Fruit fly (Drosophila melanogaster) whole organism, embryonic: Measurements from ENCODE around the gene CG14965.

Experiments
- Ada2b ChIP-seq: fragments of 200-800 bp; sonication (Bioruptor generic); IDR thresholded peaks from 2 replicates; pipeline ENCODE4 v1.3.6; 2022; ENCODE audit warnings: missing biosample characterization, missing genetic modification characterization
- CG10431 ChIP-seq: fragments of 200-800 bp; sonication (Bioruptor generic); optimal IDR thresholded peaks from 3 replicates; lab custom pipeline; 2018; ENCODE audit warnings: missing biosample characterization, mild to moderate bottlenecking, missing genetic modification characterization
- CG14710 ChIP-seq: fragments of 200-800 bp; sonication (Bioruptor generic); optimal IDR thresholded peaks from 3 replicates; lab custom pipeline; 2019; ENCODE audit warnings: missing biosample characterization, mild to moderate bottlenecking, missing genetic modification characterization, moderate library complexity
- CG14860 ChIP-seq: fragments of 200-800 bp; sonication (Bioruptor generic); IDR thresholded peaks from 3 replicates; pipeline ENCODE4 v1.3.6; 2022; ENCODE audit warnings: missing biosample characterization, missing genetic modification characterization; ENCODE audit not compliant: partially characterized antibody
- CG16779 ChIP-seq: fragments of 200-800 bp; sonication (Bioruptor generic); IDR thresholded peaks from 2 replicates; pipeline ENCODE4 v1.3.6; 2022; ENCODE audit warnings: missing biosample characterization, missing genetic modification characterization
- CG17385 ChIP-seq: fragments of 200-800 bp; sonication (Bioruptor generic); optimal IDR thresholded peaks from 3 replicates; lab custom pipeline; 2018; ENCODE audit warnings: missing biosample characterization, mild to moderate bottlenecking, missing genetic modification characterization
- CG17829 ChIP-seq: fragments of 200-800 bp; optimal IDR thresholded peaks from 2 replicates; lab custom pipeline; 2019; ENCODE audit warnings: missing biosample characterization, mild to moderate bottlenecking, missing genetic modification characterization, moderate library complexity
- CG18764 ChIP-seq: fragments of 200-800 bp; sonication (Bioruptor generic); optimal IDR thresholded peaks from 3 replicates; lab custom pipeline; 2016; ENCODE audit warnings: missing biosample characterization, missing genetic modification characterization
- CG2202 ChIP-seq: fragments of 200-800 bp; sonication (Bioruptor generic); optimal IDR thresholded peaks from 2 replicates; lab custom pipeline; 2018; ENCODE audit warnings: missing biosample characterization, mild to moderate bottlenecking, missing genetic modification characterization
- CG30020 ChIP-seq: fragments of 200-800 bp; optimal IDR thresholded peaks from 2 replicates; lab custom pipeline; 2019; ENCODE audit warnings: missing biosample characterization, mild to moderate bottlenecking, missing genetic modification characterization, moderate library complexity
- CG3281 ChIP-seq: fragments of 200-800 bp; sonication (Bioruptor generic); optimal IDR thresholded peaks from 3 replicates; lab custom pipeline; 2017; ENCODE audit warnings: missing biosample characterization, mild to moderate bottlenecking, missing genetic modification characterization
- CG3407 ChIP-seq: fragments of 200-800 bp; sonication (Bioruptor generic); optimal IDR thresholded peaks from 2 replicates; lab custom pipeline; 2018; ENCODE audit warnings: missing biosample characterization, mild to moderate bottlenecking, missing genetic modification characterization
- CG4854 ChIP-seq: fragments of 200-800 bp; sonication (Bioruptor generic); optimal IDR thresholded peaks from 2 replicates; lab custom pipeline; 2016; ENCODE audit warnings: missing biosample characterization, missing genetic modification characterization, inconsistent platforms
- CG6254 ChIP-seq: fragments of 200-800 bp; sonication (Bioruptor generic); optimal IDR thresholded peaks from 3 replicates; lab custom pipeline; 2017; ENCODE audit warnings: mild to moderate bottlenecking, missing biosample characterization, missing genetic modification reagents, missing genetic modification characterization
- CG6813 ChIP-seq: fragments of 200-800 bp; sonication (Bioruptor generic); optimal IDR thresholded peaks from 2 replicates; lab custom pipeline; 2017; ENCODE audit warnings: missing biosample characterization, missing genetic modification characterization, mild to moderate bottlenecking, moderate library complexity, missing genetic modification reagents
- CG8290 ChIP-seq, 3 experiments: fragments of 200-800 bp; sonication (Bioruptor generic); optimal IDR thresholded peaks; 2 replicates each; lab custom pipeline; 2016 to 2019; ENCODE audit warnings: missing biosample characterization in 3 of 3, missing genetic modification characterization in 3 of 3, mild to moderate bottlenecking in 2 of 3, moderate library complexity in 1 of 3
- CG8944 ChIP-seq: fragments of 200-800 bp; sonication (Bioruptor generic); optimal IDR thresholded peaks from 3 replicates; lab custom pipeline; 2016; ENCODE audit warnings: missing biosample characterization, missing genetic modification characterization
- Eip74EF ChIP-seq, 2 experiments: fragments of 200-800 bp in 1 of 2; fragments of >200 bp in 1 of 2; sonication (Bioruptor generic) in 1 of 2; optimal IDR thresholded peaks; 2 replicates each; lab custom pipeline; 2017 to 2019; ENCODE audit warnings: missing biosample characterization in 2 of 2, missing genetic modification characterization in 2 of 2, mild to moderate bottlenecking in 1 of 2, moderate library complexity in 1 of 2
- Hey ChIP-seq: fragments of 200-800 bp; sonication (Bioruptor generic); optimal IDR thresholded peaks from 3 replicates; lab custom pipeline; 2018; ENCODE audit warnings: missing biosample characterization, mild to moderate bottlenecking, missing genetic modification characterization
- Hmx ChIP-seq: fragments of 200-800 bp; sonication (Bioruptor generic); optimal IDR thresholded peaks from 2 replicates; lab custom pipeline; 2016; ENCODE audit warnings: missing biosample characterization, missing genetic modification characterization
- Hr78 ChIP-seq, 2 experiments: fragments of 200-800 bp in 1 of 2; fragments of >200 bp in 1 of 2; sonication (Bioruptor generic) in 1 of 2; optimal IDR thresholded peaks; 2 replicates each; lab custom pipeline; 2017 to 2019; ENCODE audit warnings: missing biosample characterization in 2 of 2, missing genetic modification characterization in 2 of 2, mild to moderate bottlenecking in 1 of 2, moderate library complexity in 1 of 2
- Lhr ChIP-seq: fragments of 200-800 bp; sonication (Bioruptor generic); optimal IDR thresholded peaks from 3 replicates; lab custom pipeline; 2017; ENCODE audit warnings: mild to moderate bottlenecking, missing biosample characterization, missing genetic modification reagents, missing genetic modification characterization
- Lim3 ChIP-seq: fragments of 200-800 bp; sonication (Bioruptor generic); IDR thresholded peaks from 2 replicates; pipeline ENCODE4 v1.3.6; 2022; ENCODE audit warnings: missing biosample characterization, missing genetic modification characterization
- Myb ChIP-seq: fragments of 200-800 bp; sonication (Bioruptor generic); optimal IDR thresholded peaks from 2 replicates; lab custom pipeline; 2016; ENCODE audit warnings: missing biosample characterization, missing genetic modification characterization
- Oaz ChIP-seq: fragments of 200-800 bp; sonication (Bioruptor generic); IDR thresholded peaks from 2 replicates; pipeline ENCODE4 v1.3.6; 2022; ENCODE audit warnings: missing biosample characterization, missing genetic modification characterization
- Opbp ChIP-seq: fragments of 200-800 bp; sonication (Bioruptor generic); IDR thresholded peaks from 3 replicates; pipeline ENCODE4 v1.3.6; 2022; ENCODE audit warnings: missing biosample characterization, missing genetic modification characterization; ENCODE audit not compliant: partially characterized antibody
- Spps ChIP-seq: fragments of 200-800 bp; sonication (Bioruptor generic); optimal IDR thresholded peaks from 2 replicates; lab custom pipeline; 2018; ENCODE audit warnings: missing biosample characterization, mild to moderate bottlenecking, missing genetic modification characterization
- Sry-β ChIP-seq: fragments of 200-800 bp; sonication (Bioruptor generic); optimal IDR thresholded peaks from 2 replicates; lab custom pipeline; 2018; ENCODE audit warnings: missing biosample characterization, mild to moderate bottlenecking, missing genetic modification characterization, moderate library complexity
- Xrp1 ChIP-seq: fragments of 200-800 bp; sonication (Bioruptor generic); IDR thresholded peaks from 2 replicates; pipeline ENCODE4 v1.3.6; 2022; ENCODE audit warnings: missing biosample characterization, missing genetic modification characterization
- ara ChIP-seq: fragments of 200-800 bp; sonication (Bioruptor generic); IDR thresholded peaks from 2 replicates; pipeline ENCODE4 v1.3.6; 2022; ENCODE audit warnings: missing biosample characterization, missing genetic modification characterization
- bsh ChIP-seq, 2 experiments: fragments of 200-800 bp; sonication (Bioruptor generic); optimal IDR thresholded peaks; 2 replicates each; lab custom pipeline; 2017 to 2018; ENCODE audit warnings: mild to moderate bottlenecking in 2 of 2, missing biosample characterization in 2 of 2, missing genetic modification characterization in 2 of 2, moderate library complexity in 1 of 2
- cg ChIP-seq: fragments of 200-800 bp; sonication (Bioruptor generic); optimal IDR thresholded peaks from 3 replicates; lab custom pipeline; 2019; ENCODE audit warnings: missing biosample characterization, mild to moderate bottlenecking, missing genetic modification characterization, moderate library complexity
- corto ChIP-seq: fragments of 200-800 bp; sonication (Bioruptor generic); optimal IDR thresholded peaks from 2 replicates; lab custom pipeline; 2016; ENCODE audit warnings: missing biosample characterization, mild to moderate bottlenecking, missing genetic modification characterization, moderate library complexity
- crc ChIP-seq: fragments of 200-800 bp; sonication (Bioruptor generic); optimal IDR thresholded peaks from 2 replicates; lab custom pipeline; 2016; ENCODE audit warnings: missing biosample characterization, missing genetic modification characterization
- dimm ChIP-seq: fragments of 200-800 bp; sonication (Bioruptor generic); IDR thresholded peaks from 2 replicates; pipeline ENCODE4 v1.3.6; 2022; ENCODE audit warnings: missing biosample characterization, missing genetic modification characterization
- dmrt11E ChIP-seq: fragments of 200-800 bp; sonication (Bioruptor generic); optimal IDR thresholded peaks from 3 replicates; lab custom pipeline; 2018; ENCODE audit warnings: missing biosample characterization, mild to moderate bottlenecking, missing genetic modification characterization, moderate library complexity
- fd64A ChIP-seq: fragments of 200-800 bp; sonication (Bioruptor generic); optimal IDR thresholded peaks from 3 replicates; lab custom pipeline; 2018; ENCODE audit warnings: missing biosample characterization, mild to moderate bottlenecking, missing genetic modification characterization
- her ChIP-seq: fragments of 200-800 bp; sonication (Bioruptor generic); optimal IDR thresholded peaks from 2 replicates; lab custom pipeline; 2016; ENCODE audit warnings: missing biosample characterization, missing genetic modification characterization
- lola ChIP-seq, 3 experiments: fragments of >200 bp in 2 of 3; fragments of 200-800 bp in 1 of 3; sonication (Bioruptor generic) in 1 of 3; optimal IDR thresholded peaks; 2 replicates each; lab custom pipeline; 2017 to 2019; ENCODE audit warnings: missing biosample characterization in 3 of 3, missing genetic modification characterization in 3 of 3, mild to moderate bottlenecking in 1 of 3, moderate library complexity in 1 of 3
- p53 ChIP-seq: fragments of 200-800 bp; sonication (Bioruptor generic); optimal IDR thresholded peaks from 2 replicates; lab custom pipeline; 2016; ENCODE audit warnings: missing biosample characterization, missing genetic modification characterization
- pan ChIP-seq, 4 experiments: fragments of >200 bp in 3 of 4; fragments of 200-800 bp in 1 of 4; sonication (Bioruptor generic) in 1 of 4; optimal IDR thresholded peaks in 3 of 4; IDR thresholded peaks in 1 of 4; 2 replicates each; pipeline versions ENCODE4 v1.3.6 to Lab custom; 2017 to 2022; ENCODE audit warnings: missing biosample characterization in 2 of 4, missing genetic modification characterization in 2 of 4, mixed read lengths in 1 of 4
- sens ChIP-seq: fragments of 200-800 bp; sonication (Bioruptor generic); peaks from one replicate; lab custom pipeline; 2016; ENCODE audit warnings: missing biosample characterization, missing genetic modification characterization
- sna ChIP-seq: fragments of 200-800 bp; sonication (Bioruptor generic); IDR thresholded peaks from 2 replicates; pipeline ENCODE4 v1.3.6; 2022; ENCODE audit warnings: missing biosample characterization, missing genetic modification characterization; ENCODE audit not compliant: partially characterized antibody
- tna ChIP-seq: fragments of 200-800 bp; sonication (Bioruptor generic); IDR thresholded peaks from 2 replicates; pipeline ENCODE4 v1.3.6; 2022; ENCODE audit warnings: missing biosample characterization, missing genetic modification characterization; ENCODE audit not compliant: partially characterized antibody
- ttk ChIP-seq: fragments of 200-800 bp; sonication (Bioruptor generic); IDR thresholded peaks from 2 replicates; pipeline ENCODE4 v2.1.2; 2022; ENCODE audit warnings: missing biosample characterization, missing genetic modification characterization
- twi ChIP-seq: fragments of 200-800 bp; optimal IDR thresholded peaks from 2 replicates; lab custom pipeline; 2019; ENCODE audit warnings: missing biosample characterization, mild to moderate bottlenecking, missing genetic modification characterization, moderate library complexity
- wdn ChIP-seq: fragments of 200-800 bp; sonication (Bioruptor generic); IDR thresholded peaks from 2 replicates; pipeline ENCODE4 v1.3.6; 2022; ENCODE audit warnings: missing biosample characterization, missing genetic modification characterization
- wor ChIP-seq: fragments of 200-800 bp; sonication (Bioruptor generic); IDR thresholded peaks from 2 replicates; pipeline ENCODE4 v1.3.6; 2022; ENCODE audit warnings: missing biosample characterization, missing genetic modification characterization
- z ChIP-seq: fragments of 200-800 bp; sonication (Bioruptor generic); IDR thresholded peaks from 3 replicates; pipeline ENCODE4 v1.3.6; 2022; ENCODE audit warnings: missing biosample characterization, missing genetic modification characterization

The CG14965 gene

dm6 chr3L:3141411-3141810 lies 50.9 kb downstream of the CG14965 start (continued):
- no peak for TF ChIP-seq CG14860 (GFP tag; lab: Robert Waterston, UW)
- no peak for TF ChIP-seq ttk (GFP tag; lab: Robert Waterston, UW)
- TF ChIP-seq wdn (GFP tag; lab: Robert Waterston, UW), result no peak
- no peak for TF ChIP-seq CG4854 (GFP tag; lab: Kevin White, UChicago)
- no peak for TF ChIP-seq CG17385 (GFP tag; lab: Kevin White, UChicago)
- TF ChIP-seq CG8290 (GFP tag; optimal IDR thresholded peaks at IDR 0.05; lab: Kevin White, UChicago), result no peak
- TF ChIP-seq CG8290 (tag; optimal IDR thresholded peaks at IDR 0.05; lab: Kevin White, UChicago), result peak in 1 of 2 experiments; percentile 38
- TF ChIP-seq crc (GFP tag; lab: Kevin White, UChicago), result no peak
- peak; percentile 22 for TF ChIP-seq CG3407 (GFP tag; lab: Kevin White, UChicago)
- peak; percentile 56 for TF ChIP-seq sens (GFP tag; lab: Kevin White, UChicago)
- peak; percentile 76 for TF ChIP-seq z (GFP tag; lab: Robert Waterston, UW)
- TF ChIP-seq CG16779, result no peak
- no peak for TF ChIP-seq Ada2b (GFP tag; lab: Robert Waterston, UW)
- no peak for TF ChIP-seq sna (GFP tag; lab: Robert Waterston, UW)
- no peak for TF ChIP-seq Myb
- no peak for TF ChIP-seq corto (GFP tag; lab: Kevin White, UChicago)
- TF ChIP-seq CG30020, result no peak
- TF ChIP-seq Xrp1 (GFP tag; lab: Robert Waterston, UW), result peak; percentile 11; the same call in 1 of the 2 replicates
- TF ChIP-seq Hmx (GFP tag; lab: Kevin White, UChicago), result no peak
- no peak for TF ChIP-seq tna (GFP tag; lab: Robert Waterston, UW)
- TF ChIP-seq Lim3 (GFP tag; lab: Robert Waterston, UW), result no peak
- TF ChIP-seq CG18764 (GFP tag; lab: Kevin White, UChicago), result no peak
- TF ChIP-seq twi (tag; lab: Kevin White, UChicago), result peak; percentile 33
- no peak for TF ChIP-seq Hey (tag; lab: Kevin White, UChicago)
- TF ChIP-seq dmrt11E (tag; lab: Kevin White, UChicago), result peak; percentile 1
- TF ChIP-seq pan (optimal IDR thresholded peaks at IDR 0.05; lab: Kevin White, UChicago), result no peak
- TF ChIP-seq pan (GFP tag; optimal IDR thresholded peaks at IDR 0.05 in 1 of 2, IDR thresholded peaks at IDR 0.05 in 1 of 2), result no peak
- TF ChIP-seq CG6813 (GFP tag; lab: Kevin White, UChicago), result no peak
- peak; percentile 85 for TF ChIP-seq CG10431 (GFP tag; lab: Kevin White, UChicago)
- peak; percentile 59 for TF ChIP-seq Spps (tag; lab: Kevin White, UChicago)
- peak in 1 of 2 experiments; percentile 61 for TF ChIP-seq bsh (GFP tag; optimal IDR thresholded peaks at IDR 0.05; lab: Kevin White, UChicago)
- TF ChIP-seq cg (GFP tag; lab: Kevin White, UChicago), result peak; percentile 24
- TF ChIP-seq Hr78 (GFP tag; optimal IDR thresholded peaks at IDR 0.05; lab: Kevin White, UChicago), result peak in 1 of 2 experiments; percentile 88
- no peak for TF ChIP-seq CG8944 (GFP tag; lab: Kevin White, UChicago)
- peak; percentile 35 for TF ChIP-seq fd64A (GFP tag; lab: Kevin White, UChicago)
- TF ChIP-seq CG3281, result no peak
- TF ChIP-seq Eip74EF (GFP tag; optimal IDR thresholded peaks at IDR 0.05; lab: Kevin White, UChicago), result peak in 1 of 2 experiments; percentile 14
- TF ChIP-seq Sry-β, result peak; percentile 39
- TF ChIP-seq wor (GFP tag; lab: Robert Waterston, UW), result no peak
- peak; percentile 43 for TF ChIP-seq CG2202 (tag; lab: Kevin White, UChicago)
- TF ChIP-seq Opbp (GFP tag; lab: Robert Waterston, UW), result no peak
- 0 out of 2 replicates have a peak, but pooled peaks have one; percentile 44 for TF ChIP-seq ara
- TF ChIP-seq CG17829 (tag; lab: Kevin White, UChicago), result peak; percentile 16
- TF ChIP-seq Lhr (GFP tag; lab: Kevin White, UChicago), result peak; percentile 7
- peak in 1 of 3 experiments; percentile 33 for TF ChIP-seq lola (GFP tag; optimal IDR thresholded peaks at IDR 0.05; lab: Kevin White, UChicago)
- TF ChIP-seq her (GFP tag; lab: Kevin White, UChicago), result no peak
- TF ChIP-seq p53 (GFP tag; lab: Kevin White, UChicago), result no peak
- TF ChIP-seq CG14710 (tag; lab: Kevin White, UChicago), result peak; percentile 58
- no peak for TF ChIP-seq dimm
- TF ChIP-seq Oaz, result no peak
- TF ChIP-seq CG6254 (GFP tag; lab: Kevin White, UChicago), result peak; percentile 64
